Worm (Caenorhabditis elegans): Measurements from ENCODE around the gene Y41C4A.12.

DNA sequence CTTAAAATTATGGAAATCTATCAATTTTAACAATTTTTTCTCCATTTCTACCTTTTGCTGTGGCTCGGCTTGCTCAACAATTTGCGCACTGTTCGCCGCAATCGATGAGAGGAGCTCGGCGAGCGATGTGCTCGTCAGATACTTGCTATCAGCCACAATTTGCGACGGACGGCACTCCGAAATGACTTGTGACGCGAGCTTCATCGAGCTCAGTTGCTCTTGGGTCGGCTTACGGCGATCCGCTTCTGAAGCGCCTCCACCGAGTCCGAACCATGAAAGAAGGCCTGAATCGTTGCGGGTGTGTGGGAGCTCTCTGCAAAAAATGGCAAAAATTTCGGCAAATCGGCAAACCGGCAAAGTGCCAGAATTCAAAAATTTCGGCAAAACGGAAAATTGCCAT, 34.1 kb upstream of the Y41C4A.12 start:
- no peak for TF ChIP-seq nhr-76 (tag; optimal IDR thresholded peaks at IDR 0.05)
- no peak for TF ChIP-seq ztf-4 (tag; optimal IDR thresholded peaks at IDR 0.05)
- TF ChIP-seq nhr-237 (tag; optimal IDR thresholded peaks at IDR 0.05) = no peak
- TF ChIP-seq ceh-90 (tag; optimal IDR thresholded peaks at IDR 0.05) = no peak
- no peak for TF ChIP-seq C04F5.9 (tag; optimal IDR thresholded peaks at IDR 0.05)
- TF ChIP-seq aly-2 (tag; optimal IDR thresholded peaks at IDR 0.05) = no peak
- no peak for TF ChIP-seq nhr-12 (tag; optimal IDR thresholded peaks at IDR 0.05)
- TF ChIP-seq rnt-1 (tag; optimal IDR thresholded peaks at IDR 0.05) = no peak
- no peak for TF ChIP-seq elt-3 (tag; optimal IDR thresholded peaks at IDR 0.05)
- no peak for TF ChIP-seq ztf-11 (tag; optimal IDR thresholded peaks at IDR 0.05)

All from whole organism, L1 larva.